Fruit fly (Drosophila melanogaster) whole organism: ENCODE data around the gene CG33639.

Experiments
- CG8478 ChIP-seq: fragments of >200 bp; optimal IDR thresholded peaks from 2 replicates; lab custom pipeline; 2018; ENCODE audit warnings: inconsistent platforms
- Dll ChIP-seq: fragments of >200 bp; optimal IDR thresholded peaks from 2 replicates; lab custom pipeline; 2017
- EcR ChIP-seq, 2 experiments: fragments of >200 bp; optimal IDR thresholded peaks; 2 replicates each; lab custom pipeline; 2017; ENCODE audit warnings: missing biosample characterization in 2 of 2, missing genetic modification characterization in 2 of 2, missing genetic modification reagents in 2 of 2
- pan ChIP-seq: fragments of >200 bp; optimal IDR thresholded peaks from 2 replicates; lab custom pipeline; 2017
- psq ChIP-seq: fragments of >200 bp; optimal IDR thresholded peaks from 2 replicates; lab custom pipeline; 2017
- usp ChIP-seq: fragments of >200 bp; optimal IDR thresholded peaks from 2 replicates; lab custom pipeline; 2017; ENCODE audit warnings: missing biosample characterization, missing genetic modification characterization, mixed read lengths

Gene CG33639

DNA sequence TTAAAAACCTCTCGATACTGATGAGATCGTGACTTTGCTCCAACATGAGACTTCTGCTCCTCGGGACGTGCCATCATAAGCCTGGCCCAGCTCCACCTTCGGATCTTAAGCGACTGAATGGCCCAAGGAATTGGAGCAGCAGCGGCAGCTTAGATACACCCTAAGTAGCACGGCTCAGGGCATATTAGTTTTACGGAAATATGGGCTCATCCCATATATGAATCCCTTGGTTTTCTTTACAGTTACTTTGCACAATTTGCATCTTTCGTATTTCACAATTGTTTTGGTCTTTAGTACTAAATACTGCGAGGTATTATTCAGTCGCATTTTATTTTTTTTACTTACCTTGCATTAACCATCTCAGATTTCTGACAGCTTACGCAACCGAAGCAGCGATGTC is 20.8 kb downstream of the CG33639 start, which contains the start of gene Hesr:
TSS of gene Hesr (minus strand) at position 101 of the 400 bp plus-strand sequence.
- no peak for TF ChIP-seq psq (lab: Kevin White, UChicago)
- no peak for TF ChIP-seq EcR (GFP tag; optimal IDR thresholded peaks at IDR 0.05; lab: Kevin White, UChicago)
- no peak for TF ChIP-seq usp (GFP tag; lab: Kevin White, UChicago)
- TF ChIP-seq pan (lab: Kevin White, UChicago) = no peak
- no peak for TF ChIP-seq Dll (lab: Kevin White, UChicago)
- TF ChIP-seq CG8478 (lab: Kevin White, UChicago) = no peak

DNA sequence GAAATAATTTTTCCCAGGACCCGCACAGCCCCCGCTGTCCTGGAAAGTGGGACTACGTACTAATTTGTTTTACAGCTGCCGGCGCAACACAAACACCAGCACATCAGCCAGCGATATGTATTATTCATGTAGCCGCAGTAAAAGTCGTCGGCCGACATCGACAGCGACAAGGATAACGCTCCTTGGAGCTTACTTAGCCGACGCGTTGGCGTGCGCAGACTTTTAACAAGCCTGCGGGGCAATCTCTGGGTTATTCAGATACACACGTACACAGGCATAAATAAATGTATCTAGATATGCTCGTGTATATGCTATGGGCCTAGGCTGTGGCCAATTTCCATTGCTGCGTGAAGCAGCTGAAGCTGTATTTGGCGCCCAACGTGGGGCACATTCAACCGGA is 28.2 kb downstream of the CG33639 start:
- TF ChIP-seq pan (lab: Kevin White, UChicago) (no peak), psq (lab: Kevin White, UChicago) (no peak), Dll (lab: Kevin White, UChicago) (no peak), EcR (GFP tag; optimal IDR thresholded peaks at IDR 0.05; lab: Kevin White, UChicago) (no peak), usp (GFP tag; lab: Kevin White, UChicago) (no peak), CG8478 (lab: Kevin White, UChicago) (no peak)

DNA sequence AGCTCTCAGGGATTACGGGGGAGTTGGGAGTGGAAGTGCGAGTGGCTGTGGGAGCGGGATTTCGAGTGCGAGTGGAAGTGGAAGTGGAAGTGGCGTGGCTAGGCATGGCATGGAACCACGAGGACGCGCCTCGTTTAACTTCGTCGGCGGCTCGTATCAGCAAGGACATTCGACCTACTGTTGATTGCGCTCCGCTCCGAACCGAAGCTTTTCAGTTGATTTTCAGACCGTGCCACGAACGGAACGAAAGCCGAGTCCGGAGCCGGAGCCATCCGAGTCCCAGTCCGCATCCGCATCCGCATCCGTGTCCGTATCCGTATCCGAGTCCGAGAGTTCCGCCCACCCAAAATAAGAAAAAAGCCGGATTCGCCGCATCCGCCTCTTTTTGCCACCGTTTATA is 39.9 kb downstream of the CG33639 start:
- TF ChIP-seq pan (lab: Kevin White, UChicago) (no peak), EcR (GFP tag; optimal IDR thresholded peaks at IDR 0.05; lab: Kevin White, UChicago) (no peak), Dll (lab: Kevin White, UChicago) (no peak), usp (GFP tag; lab: Kevin White, UChicago) (no peak), CG8478 (lab: Kevin White, UChicago) (no peak), psq (lab: Kevin White, UChicago) (no peak)

DNA sequence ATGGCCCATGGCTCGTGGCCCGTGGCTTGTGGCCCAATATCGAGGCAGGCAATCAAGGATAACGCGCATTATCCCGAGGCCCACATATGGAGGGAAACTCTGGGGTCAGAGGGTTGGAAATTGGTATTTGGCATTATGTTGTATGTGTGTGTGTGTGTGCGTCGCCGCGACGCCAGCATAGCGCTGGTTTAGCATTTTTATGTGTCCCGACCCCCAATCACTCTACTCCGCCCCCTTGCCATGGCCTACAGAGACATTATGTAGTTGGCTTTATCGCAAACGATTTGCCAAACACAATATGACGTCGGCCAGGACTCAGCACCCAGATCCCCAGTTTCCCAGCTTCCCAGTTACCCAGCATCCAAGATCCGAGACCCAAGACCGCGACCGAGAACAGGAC is 44.7 kb downstream of the CG33639 start:
- TF ChIP-seq psq (lab: Kevin White, UChicago) (no peak), usp (GFP tag; lab: Kevin White, UChicago) (no peak), CG8478 (lab: Kevin White, UChicago) (no peak), pan (lab: Kevin White, UChicago) (no peak), EcR (GFP tag; optimal IDR thresholded peaks at IDR 0.05; lab: Kevin White, UChicago) (no peak), Dll (lab: Kevin White, UChicago) (no peak)

DNA sequence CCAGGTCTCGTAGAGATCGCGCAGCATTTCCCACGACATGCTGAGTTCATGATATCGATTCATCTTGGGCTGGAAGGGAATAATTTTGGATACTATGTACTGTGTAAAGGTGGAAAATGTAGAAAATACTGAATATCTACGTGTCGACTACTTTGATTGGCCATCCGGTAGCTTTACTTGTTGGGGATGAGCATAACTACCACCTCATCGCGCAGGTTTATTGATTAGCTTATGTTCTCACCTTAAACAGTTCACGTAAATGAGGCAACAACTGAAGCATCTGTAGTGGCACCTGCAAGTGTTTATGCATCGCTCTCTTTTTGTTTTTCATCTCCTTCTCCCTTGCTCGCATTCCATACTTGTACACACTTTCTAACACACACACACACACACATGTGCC is 46.5 kb downstream of the CG33639 start, which contains the start of gene Andorra:
TSS of gene Andorra (minus strand) at position 101 of the 400 bp plus-strand sequence.
- no peak for TF ChIP-seq psq (lab: Kevin White, UChicago)
- TF ChIP-seq Dll (lab: Kevin White, UChicago) = no peak
- no peak for TF ChIP-seq usp (GFP tag; lab: Kevin White, UChicago)
- no peak for TF ChIP-seq EcR (GFP tag; optimal IDR thresholded peaks at IDR 0.05; lab: Kevin White, UChicago)
- TF ChIP-seq pan (lab: Kevin White, UChicago) = no peak
- TF ChIP-seq CG8478 (lab: Kevin White, UChicago) = no peak

DNA sequence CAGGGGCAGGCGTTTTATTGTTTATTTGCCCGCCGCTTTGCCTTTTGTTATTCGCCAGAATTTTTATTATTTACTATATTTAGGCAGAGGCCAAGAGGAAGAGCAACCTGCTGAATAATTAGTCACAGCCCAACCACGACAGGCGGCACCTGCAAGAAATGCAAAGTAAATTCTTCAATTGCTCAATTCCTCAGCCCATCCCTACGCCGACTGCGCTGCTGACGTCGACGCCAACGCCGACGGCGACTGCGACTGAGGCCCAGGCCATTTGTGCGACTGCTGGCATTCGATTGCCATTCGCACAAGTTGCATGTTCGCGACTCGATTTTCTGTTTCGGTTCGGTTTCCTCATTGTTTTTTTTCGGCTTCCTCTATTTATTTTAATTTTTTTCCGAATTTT is 48.6 kb downstream of the CG33639 start, which contains the start of gene Frq2:
TSS of gene Frq2 (plus strand) at position 301 of the 400 bp plus-strand sequence.
- TF ChIP-seq Dll (lab: Kevin White, UChicago) = no peak
- TF ChIP-seq psq (lab: Kevin White, UChicago) = no peak
- TF ChIP-seq CG8478 (lab: Kevin White, UChicago) = no peak
- no peak for TF ChIP-seq pan (lab: Kevin White, UChicago)
- TF ChIP-seq usp (GFP tag; lab: Kevin White, UChicago) = no peak
- TF ChIP-seq EcR (GFP tag; optimal IDR thresholded peaks at IDR 0.05; lab: Kevin White, UChicago) = no peak
